Fruit fly (Drosophila melanogaster): Measurements from ENCODE around the gene wit.

DNA sequence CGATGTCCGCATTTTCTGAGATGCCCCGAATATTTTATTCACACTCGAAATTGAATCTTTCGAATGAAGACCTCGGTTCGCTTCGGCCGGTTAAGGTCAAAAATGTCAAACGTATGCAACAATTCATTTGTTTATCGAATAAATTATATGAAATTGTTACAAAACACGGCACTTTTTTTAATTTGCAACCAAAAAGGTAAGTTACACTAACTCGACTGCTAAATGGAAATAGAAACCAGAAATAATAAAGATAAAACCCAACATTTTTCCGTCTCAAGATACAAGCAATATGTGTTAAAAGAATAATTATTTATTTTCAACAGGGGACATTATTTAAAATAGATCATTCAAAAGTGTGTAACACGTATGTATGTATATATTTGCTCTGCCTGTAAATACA, 42.5 kb upstream of the wit start:
- no peak for TF ChIP-seq CG14655 (GFP tag; optimal IDR thresholded peaks at IDR 0.05)
- TF ChIP-seq CG34367 (tag; optimal IDR thresholded peaks at IDR 0.05), result no peak
- no peak for TF ChIP-seq Pif1B (GFP tag; optimal IDR thresholded peaks at IDR 0.05)
- no peak for TF ChIP-seq Snoo (tag; optimal IDR thresholded peaks at IDR 0.05)
- no peak for TF ChIP-seq CG8159 (tag; optimal IDR thresholded peaks at IDR 0.05)
- TF ChIP-seq EcR (GFP tag; optimal IDR thresholded peaks at IDR 0.05), result no peak
- no peak for TF ChIP-seq D1 (tag; optimal IDR thresholded peaks at IDR 0.05)
- TF ChIP-seq CG9948 (tag; optimal IDR thresholded peaks at IDR 0.05), result no peak
- TF ChIP-seq CG8301 (tag; optimal IDR thresholded peaks at IDR 0.05), result no peak
- TF ChIP-seq CG12605 (GFP tag; IDR thresholded peaks at IDR 0.05), result no peak
- no peak for TF ChIP-seq Ets98B (GFP tag; IDR thresholded peaks at IDR 0.05)
- no peak for TF ChIP-seq Pif1A (GFP tag; optimal IDR thresholded peaks at IDR 0.05)
- no peak for TF ChIP-seq CG17806 (tag; optimal IDR thresholded peaks at IDR 0.05)

Data from whole organism, pupa.